Fruit fly (Drosophila melanogaster) whole organism, embryonic: Measurements from ENCODE around the gene CG42827.

Source experiments
- Adf1 ChIP-seq: fragments of 200-800 bp; sonication (Bioruptor generic); IDR thresholded peaks from 2 replicates; pipeline ENCODE4 v1.3.6; 2022; ENCODE audit warnings: missing biosample characterization, missing genetic modification characterization
- CG10321 ChIP-seq: fragments of 200-800 bp; sonication (Bioruptor generic); IDR thresholded peaks from 2 replicates; pipeline ENCODE4 v1.3.6; 2022; ENCODE audit warnings: missing biosample characterization, missing genetic modification characterization
- CG10462 ChIP-seq: fragments of 200-800 bp; sonication (Bioruptor generic); optimal IDR thresholded peaks from 2 replicates; lab custom pipeline; 2016; ENCODE audit warnings: missing biosample characterization, missing genetic modification characterization
- CG13775 ChIP-seq: fragments of 200-800 bp; sonication (Bioruptor generic); optimal IDR thresholded peaks from 3 replicates; lab custom pipeline; 2017; ENCODE audit warnings: missing biosample characterization, mild to moderate bottlenecking, missing genetic modification characterization
- CG14014 ChIP-seq: fragments of 200-800 bp; sonication (Bioruptor generic); IDR thresholded peaks from 2 replicates; pipeline ENCODE4 v1.3.6; 2022; ENCODE audit warnings: missing biosample characterization, missing genetic modification characterization
- CG15479 ChIP-seq: fragments of 200-800 bp; sonication (Bioruptor generic); optimal IDR thresholded peaks from 3 replicates; lab custom pipeline; 2019; ENCODE audit warnings: missing biosample characterization, mild to moderate bottlenecking, missing genetic modification characterization, moderate library complexity
- CG17802 ChIP-seq: fragments of 200-800 bp; sonication (Bioruptor generic); optimal IDR thresholded peaks from 2 replicates; lab custom pipeline; 2018; ENCODE audit warnings: missing biosample characterization, mild to moderate bottlenecking, missing genetic modification characterization, moderate library complexity
- CG2120 ChIP-seq: fragments of 200-800 bp; sonication (Bioruptor generic); optimal IDR thresholded peaks from 3 replicates; lab custom pipeline; 2016; ENCODE audit warnings: missing biosample characterization, missing genetic modification characterization
- CG2199 ChIP-seq: fragments of 200-800 bp; sonication (Bioruptor generic); IDR thresholded peaks from 3 replicates; pipeline ENCODE4 v1.3.6; 2022; ENCODE audit warnings: missing biosample characterization, missing genetic modification characterization
- CG30020 ChIP-seq: fragments of 200-800 bp; optimal IDR thresholded peaks from 2 replicates; lab custom pipeline; 2019; ENCODE audit warnings: missing biosample characterization, mild to moderate bottlenecking, missing genetic modification characterization, moderate library complexity
- CG31365 ChIP-seq: fragments of 200-800 bp; sonication (Bioruptor generic); optimal IDR thresholded peaks from 2 replicates; lab custom pipeline; 2018; ENCODE audit warnings: missing biosample characterization, mild to moderate bottlenecking, missing genetic modification characterization
- CG34376 ChIP-seq: fragments of 200-800 bp; sonication (Bioruptor generic); optimal IDR thresholded peaks from 2 replicates; lab custom pipeline; 2018; ENCODE audit warnings: missing biosample characterization, mild to moderate bottlenecking, missing genetic modification characterization
- CG3847 ChIP-seq: fragments of 200-800 bp; sonication (Bioruptor generic); IDR thresholded peaks from 2 replicates; pipeline ENCODE4 v1.3.6; 2022; ENCODE audit warnings: missing biosample characterization, missing genetic modification characterization
- CG6689 ChIP-seq: fragments of 200-800 bp; sonication (Bioruptor generic); IDR thresholded peaks from 2 replicates; pipeline ENCODE4 v1.3.6; 2022; ENCODE audit warnings: missing biosample characterization, missing genetic modification characterization
- CG7357 ChIP-seq: fragments of 200-800 bp; sonication (Bioruptor generic); IDR thresholded peaks from 3 replicates; pipeline ENCODE4 v1.3.6; 2022; ENCODE audit warnings: missing biosample characterization, missing genetic modification characterization
- CG8478 ChIP-seq: fragments of >200 bp; optimal IDR thresholded peaks from 2 replicates; lab custom pipeline; 2018
- CG9609 ChIP-seq: fragments of 200-800 bp; sonication (Bioruptor generic); optimal IDR thresholded peaks from 3 replicates; lab custom pipeline; 2016; ENCODE audit warnings: missing biosample characterization, missing genetic modification characterization
- Ets97D ChIP-seq: fragments of 200-800 bp; sonication (Bioruptor generic); optimal IDR thresholded peaks from 3 replicates; lab custom pipeline; 2016; ENCODE audit warnings: missing biosample characterization, missing genetic modification characterization
- GATAe ChIP-seq: fragments of 200-800 bp; sonication (Bioruptor generic); conservative IDR thresholded peaks from 2 replicates; pipeline ENCODE4 v1.3.6; 2022; ENCODE audit warnings: missing biosample characterization, missing genetic modification characterization
- HLHmδ ChIP-seq: fragments of 200-800 bp; sonication (Bioruptor generic); optimal IDR thresholded peaks from 2 replicates; lab custom pipeline; 2018; ENCODE audit warnings: missing biosample characterization, mild to moderate bottlenecking, missing genetic modification characterization, moderate library complexity
- Med ChIP-seq: fragments of 200-800 bp; sonication (Bioruptor generic); peaks from one replicate; lab custom pipeline; 2016; ENCODE audit warnings: missing biosample characterization, missing genetic modification characterization, mild to moderate bottlenecking, inconsistent platforms, moderate library complexity
- Mrtf ChIP-seq: fragments of 200-800 bp; sonication (Bioruptor generic); IDR thresholded peaks from 3 replicates; pipeline ENCODE4 v1.3.6; 2022; ENCODE audit warnings: missing biosample characterization, missing genetic modification characterization
- Trl ChIP-seq, 3 experiments: fragments of >200 bp in 2 of 3; fragments of 200-800 bp in 1 of 3; sonication (Bioruptor generic) in 1 of 3; optimal IDR thresholded peaks; 2 replicates in 1 of 3; 3 replicates in 2 of 3; lab custom pipeline; 2016 to 2017; ENCODE audit warnings: missing biosample characterization in 1 of 3, missing genetic modification characterization in 1 of 3
- al ChIP-seq: fragments of 200-800 bp; sonication (Bioruptor generic); IDR thresholded peaks from 2 replicates; pipeline ENCODE4 v1.3.6; 2022; ENCODE audit warnings: missing biosample characterization, missing genetic modification characterization
- ato ChIP-seq: fragments of 200-800 bp; sonication (Bioruptor generic); IDR thresholded peaks from 2 replicates; pipeline ENCODE4 v1.3.6; 2022; ENCODE audit warnings: missing biosample characterization, missing genetic modification characterization; ENCODE audit not compliant: partially characterized antibody
- bigmax ChIP-seq: fragments of 200-800 bp; sonication (Bioruptor generic); optimal IDR thresholded peaks from 2 replicates; lab custom pipeline; 2018; ENCODE audit warnings: missing biosample characterization, mild to moderate bottlenecking, missing genetic modification characterization
- cg ChIP-seq: fragments of 200-800 bp; sonication (Bioruptor generic); optimal IDR thresholded peaks from 3 replicates; lab custom pipeline; 2019; ENCODE audit warnings: missing biosample characterization, mild to moderate bottlenecking, missing genetic modification characterization, moderate library complexity
- chn ChIP-seq: fragments of 200-800 bp; sonication (Bioruptor generic); optimal IDR thresholded peaks from 2 replicates; lab custom pipeline; 2016; ENCODE audit warnings: missing biosample characterization, missing genetic modification characterization
- cwo ChIP-seq: fragments of 200-800 bp; sonication (Bioruptor generic); optimal IDR thresholded peaks from 3 replicates; lab custom pipeline; 2017; ENCODE audit warnings: missing biosample characterization, missing genetic modification characterization, mild to moderate bottlenecking, moderate library complexity, missing genetic modification reagents
- disco-r ChIP-seq: fragments of 200-800 bp; sonication (Bioruptor generic); optimal IDR thresholded peaks from 2 replicates; lab custom pipeline; 2016; ENCODE audit warnings: missing biosample characterization, missing genetic modification characterization
- fru ChIP-seq: fragments of >200 bp; optimal IDR thresholded peaks from 2 replicates; lab custom pipeline; 2017
- gcm2 ChIP-seq: fragments of 200-800 bp; sonication (Bioruptor generic); optimal IDR thresholded peaks from 2 replicates; lab custom pipeline; 2016; ENCODE audit warnings: missing biosample characterization, missing genetic modification characterization
- ham ChIP-seq: fragments of 200-800 bp; sonication (Bioruptor generic); IDR thresholded peaks from 2 replicates; pipeline ENCODE4 v1.3.6; 2022; ENCODE audit warnings: missing biosample characterization, missing genetic modification characterization
- kah ChIP-seq: fragments of 200-800 bp; sonication (Bioruptor generic); optimal IDR thresholded peaks from 2 replicates; lab custom pipeline; 2018; ENCODE audit warnings: missing biosample characterization, mild to moderate bottlenecking, missing genetic modification characterization
- kay ChIP-seq: fragments of 200-800 bp; sonication (Bioruptor generic); optimal IDR thresholded peaks from 2 replicates; lab custom pipeline; 2016; ENCODE audit warnings: missing biosample characterization, missing genetic modification characterization
- nerfin-2 ChIP-seq: fragments of 200-800 bp; sonication (Bioruptor generic); IDR thresholded peaks from 2 replicates; pipeline ENCODE4 v1.3.6; 2022; ENCODE audit warnings: missing biosample characterization, missing genetic modification characterization; ENCODE audit not compliant: partially characterized antibody
- nom ChIP-seq: fragments of 200-800 bp; sonication (Bioruptor generic); optimal IDR thresholded peaks from 2 replicates; lab custom pipeline; 2017; ENCODE audit warnings: missing biosample characterization, missing genetic modification characterization, mild to moderate bottlenecking, moderate library complexity, missing genetic modification reagents
- pita ChIP-seq: fragments of 200-800 bp; sonication (Bioruptor generic); optimal IDR thresholded peaks from 2 replicates; lab custom pipeline; 2017; ENCODE audit warnings: missing biosample characterization, mild to moderate bottlenecking, missing genetic modification characterization
- sd ChIP-seq: fragments of 200-800 bp; sonication (Bioruptor generic); optimal IDR thresholded peaks from 3 replicates; lab custom pipeline; 2018; ENCODE audit warnings: missing biosample characterization, mild to moderate bottlenecking, missing genetic modification characterization, moderate library complexity
- sob ChIP-seq: fragments of 200-800 bp; sonication (Bioruptor generic); IDR thresholded peaks from 2 replicates; pipeline ENCODE4 v1.3.6; 2022; ENCODE audit warnings: missing biosample characterization, missing genetic modification characterization
- sqz ChIP-seq: fragments of 200-800 bp; sonication (Bioruptor generic); optimal IDR thresholded peaks from 3 replicates; lab custom pipeline; 2018; ENCODE audit warnings: missing biosample characterization, mild to moderate bottlenecking, missing genetic modification characterization
- tin ChIP-seq: fragments of 200-800 bp; sonication (Bioruptor generic); optimal IDR thresholded peaks from 3 replicates; lab custom pipeline; 2016; ENCODE audit warnings: missing biosample characterization, missing genetic modification characterization
- tna ChIP-seq: fragments of 200-800 bp; sonication (Bioruptor generic); IDR thresholded peaks from 2 replicates; pipeline ENCODE4 v1.3.6; 2022; ENCODE audit warnings: missing biosample characterization, missing genetic modification characterization; ENCODE audit not compliant: partially characterized antibody
- trem ChIP-seq: fragments of 200-800 bp; optimal IDR thresholded peaks from 3 replicates; lab custom pipeline; 2019; ENCODE audit warnings: missing biosample characterization, mild to moderate bottlenecking, missing genetic modification characterization, moderate library complexity
- trh ChIP-seq: fragments of 200-800 bp; sonication (Bioruptor generic); optimal IDR thresholded peaks from 2 replicates; lab custom pipeline; 2016; ENCODE audit warnings: missing biosample characterization, missing genetic modification characterization
- tup ChIP-seq: fragments of 200-800 bp; sonication (Bioruptor generic); optimal IDR thresholded peaks from 2 replicates; lab custom pipeline; 2016; ENCODE audit warnings: missing biosample characterization, mild to moderate bottlenecking, missing genetic modification characterization, moderate library complexity
- tx ChIP-seq: fragments of 200-800 bp; sonication (Bioruptor generic); optimal IDR thresholded peaks from 2 replicates; lab custom pipeline; 2016; ENCODE audit warnings: missing biosample characterization, missing genetic modification characterization
- vvl ChIP-seq: fragments of 200-800 bp; sonication (Bioruptor generic); IDR thresholded peaks from 2 replicates; pipeline ENCODE4 v1.3.6; 2022; ENCODE audit warnings: missing biosample characterization, missing genetic modification characterization
- wek ChIP-seq: fragments of 200-800 bp; sonication (Bioruptor generic); optimal IDR thresholded peaks from 3 replicates; lab custom pipeline; 2018; ENCODE audit warnings: missing biosample characterization, mild to moderate bottlenecking, missing genetic modification characterization, moderate library complexity
- zen ChIP-seq: fragments of 200-800 bp; sonication (Bioruptor generic); optimal IDR thresholded peaks from 3 replicates; lab custom pipeline; 2018; ENCODE audit warnings: missing biosample characterization, mild to moderate bottlenecking, missing genetic modification characterization, moderate library complexity
- zfh1 ChIP-seq: fragments of 200-800 bp; sonication (Bioruptor generic); IDR thresholded peaks from 3 replicates; pipeline ENCODE4 v1.3.6; 2022; ENCODE audit warnings: missing biosample characterization, missing genetic modification characterization

The CG42827 gene

DNA sequence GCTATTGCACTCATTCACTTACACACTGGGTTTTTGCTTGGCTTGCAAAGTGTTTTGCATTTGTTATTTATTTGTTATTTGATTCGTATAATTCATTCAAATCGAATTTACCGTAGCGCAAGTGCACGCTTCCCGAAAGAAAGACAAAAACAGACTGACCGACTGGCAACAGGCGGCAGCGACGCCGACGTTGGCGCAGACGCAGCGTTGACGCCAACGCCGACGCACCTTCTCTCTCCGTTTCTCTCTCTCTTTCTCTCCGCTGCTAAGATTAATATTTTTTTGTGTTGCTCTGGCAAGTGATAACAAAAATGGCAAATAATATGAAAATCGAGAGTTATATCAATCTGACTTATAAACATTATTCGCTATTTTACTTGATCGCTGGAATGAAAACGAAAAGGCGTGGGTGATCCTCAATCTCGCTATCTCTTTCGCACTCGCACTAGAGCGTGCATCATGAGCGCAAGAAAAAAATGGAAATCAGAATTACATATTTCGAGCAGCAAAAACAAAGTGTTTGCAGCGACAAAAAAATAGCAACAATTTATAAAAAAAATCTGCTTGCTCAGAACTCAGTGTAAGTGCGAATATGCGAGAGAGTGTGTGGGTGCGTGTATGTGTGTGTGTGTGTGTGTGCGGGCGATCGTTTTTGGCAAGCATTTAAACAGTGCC lies 26.6 kb upstream of the CG42827 start, which contains the start of gene pnt (continued):
- TF ChIP-seq sqz (GFP tag; lab: Kevin White, UChicago) (peak; percentile 38), nom (no peak), Mrtf (no peak), ato (no peak), trh (GFP tag; lab: Kevin White, UChicago) (no peak), CG31365 (no peak), tup (GFP tag; lab: Kevin White, UChicago) (no peak), al (no peak), CG2120 (GFP tag; lab: Kevin White, UChicago) (no peak), tx (GFP tag; lab: Kevin White, UChicago) (no peak), cwo (GFP tag; lab: Kevin White, UChicago) (no peak), CG8478 (lab: Kevin White, UChicago) (no peak), CG17802 (tag; lab: Kevin White, UChicago) (no peak), Ets97D (GFP tag; lab: Kevin White, UChicago) (no peak), zen (tag; lab: Kevin White, UChicago) (no peak), pita (no peak), GATAe (GFP tag; lab: Robert Waterston, UW) (no peak), sob (GFP tag; lab: Robert Waterston, UW) (peak; percentile 18; the same call in 1 of the 2 replicates), Med (GFP tag; lab: Kevin White, UChicago) (peak; percentile 74), HLHmδ (GFP tag; lab: Kevin White, UChicago) (no peak), CG7357 (GFP tag; lab: Robert Waterston, UW) (no peak), CG14014 (GFP tag; lab: Robert Waterston, UW) (no peak), CG30020 (tag; lab: Kevin White, UChicago) (no peak), CG3847 (no peak), wek (GFP tag; lab: Kevin White, UChicago) (no peak), CG9609 (GFP tag; lab: Kevin White, UChicago) (no peak), CG13775 (GFP tag; lab: Kevin White, UChicago) (no peak), CG10462 (GFP tag; lab: Kevin White, UChicago) (no peak), zfh1 (no peak), sd (tag; lab: Kevin White, UChicago) (peak; percentile 7), cg (GFP tag; lab: Kevin White, UChicago) (peak; percentile 30), CG2199 (GFP tag; lab: Robert Waterston, UW) (peak; percentile 71; the same call in 1 of the 3 replicates), bigmax (GFP tag; lab: Kevin White, UChicago) (no peak), gcm2 (GFP tag; lab: Kevin White, UChicago) (no peak), kah (peak; percentile 24), chn (GFP tag; lab: Kevin White, UChicago) (no peak), kay (GFP tag; lab: Kevin White, UChicago) (no peak), tna (GFP tag; lab: Robert Waterston, UW) (peak; percentile 36; the same call in 1 of the 2 replicates), disco-r (GFP tag; lab: Kevin White, UChicago) (no peak), trem (tag; lab: Kevin White, UChicago) (no peak), CG6689 (GFP tag; lab: Robert Waterston, UW) (no peak), CG10321 (GFP tag; lab: Robert Waterston, UW) (no peak), vvl (GFP tag; lab: Robert Waterston, UW) (peak; percentile 33; the same call in 1 of the 2 replicates), ham (GFP tag; lab: Robert Waterston, UW) (no peak), CG15479 (GFP tag; lab: Kevin White, UChicago) (peak; percentile 71), nerfin-2 (GFP tag; lab: Robert Waterston, UW) (no peak), tin (no peak), Adf1 (peak; percentile 99), fru (lab: Kevin White, UChicago) (no peak), Trl (optimal IDR thresholded peaks at IDR 0.05; lab: Kevin White, UChicago) (peak; percentile 74 to 86), Trl (GFP tag; optimal IDR thresholded peaks at IDR 0.05; lab: Kevin White, UChicago) (no peak), CG34376 (GFP tag; lab: Kevin White, UChicago) (no peak)
